Fruit fly (Drosophila melanogaster) whole organism, larva: ENCODE measurements around the gene CG10345.

ENCODE experiments used
- noc ChIP-seq: fragments of 200-800 bp; sonication (Bioruptor generic); optimal IDR thresholded peaks from 3 replicates; lab custom pipeline; 2019; ENCODE audit warnings: missing biosample characterization, mild to moderate bottlenecking, missing genetic modification characterization, moderate library complexity

CG10345 gene

dm6 chr3R:16564775-16565174, 39.9 kb downstream of the CG10345 start:
- TF ChIP-seq noc (tag; lab: Kevin White, UChicago): no peak

DNA sequence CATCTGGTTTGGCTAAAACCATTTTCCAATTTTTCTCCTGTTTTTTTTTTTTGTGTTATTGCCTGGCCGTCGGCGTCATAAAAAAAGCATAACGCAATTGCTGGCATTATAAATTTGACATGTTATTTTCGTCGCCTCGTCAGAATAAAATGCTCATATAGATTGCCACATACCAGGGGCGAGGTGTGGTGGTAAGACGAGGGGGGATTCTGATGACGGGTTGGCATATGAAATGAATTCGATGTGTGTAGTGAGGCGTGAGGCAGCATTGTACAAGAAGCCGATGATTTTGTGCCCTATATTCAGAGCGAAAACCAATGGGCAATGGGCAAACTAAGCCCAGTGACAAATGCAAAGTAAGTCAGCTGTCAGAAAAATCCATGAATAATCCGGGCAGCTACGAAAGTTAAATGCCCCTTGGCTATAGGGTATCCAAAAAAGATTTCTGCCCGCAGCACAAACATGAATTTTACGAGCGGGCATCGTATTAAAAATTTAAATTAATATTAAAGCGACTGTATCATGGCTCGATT, 46.0 kb downstream of the CG10345 start:
- TF ChIP-seq noc (tag; lab: Kevin White, UChicago): no peak

dm6 chr3R:16553459-16554230, 51.0 kb downstream of the CG10345 start:
- TF ChIP-seq noc (tag; lab: Kevin White, UChicago): no peak

- no peak for TF ChIP-seq noc (tag; lab: Kevin White, UChicago)
Measured at dm6 chr3R:16551680-16552627, 52.7 kb downstream of the CG10345 start.
